Worm (Caenorhabditis elegans): Measurements from ENCODE around the gene inpp-5K.

- TF ChIP-seq sma-3 (GFP tag; optimal IDR thresholded peaks at IDR 0.05) (no peak), dmd-4 (tag; optimal IDR thresholded peaks at IDR 0.05) (no peak), nhr-12 (tag; optimal IDR thresholded peaks at IDR 0.05) (no peak), ceh-82 (tag; optimal IDR thresholded peaks at IDR 0.05) (no peak), ztf-11 (tag; optimal IDR thresholded peaks at IDR 0.05) (no peak), lin-39 (tag; optimal IDR thresholded peaks at IDR 0.05) (no peak), unc-39 (tag; optimal IDR thresholded peaks at IDR 0.05) (no peak), nhr-11 (tag; optimal IDR thresholded peaks at IDR 0.05) (no peak), ZK546.5 (tag; optimal IDR thresholded peaks at IDR 0.05) (no peak), nhr-6 (tag; optimal IDR thresholded peaks at IDR 0.05) (no peak)
These were observed 2.1 kb upstream of the inpp-5K start, which contains the start of gene bath-42 for ce11 chrIII:8163283-8163682.

Data from whole organism, L2 larva.